Fruit fly (Drosophila melanogaster) whole organism, wandering third instar larva: Measurements from ENCODE around the gene CG32409.

Experiments
- Abd-B ChIP-seq: fragments of >200 bp; optimal IDR thresholded peaks from 2 replicates; lab custom pipeline; 2017; ENCODE audit warnings: missing biosample characterization, missing genetic modification characterization
- CG32264 ChIP-seq: fragments of 200-800 bp; sonication (Bioruptor generic); optimal IDR thresholded peaks from 2 replicates; lab custom pipeline; 2016; ENCODE audit warnings: missing biosample characterization, missing genetic modification characterization
- CG9705 ChIP-seq: fragments of 200-800 bp; sonication (Bioruptor generic); optimal IDR thresholded peaks from 2 replicates; lab custom pipeline; 2018; ENCODE audit warnings: missing biosample characterization, mild to moderate bottlenecking, missing genetic modification characterization
- CrebA ChIP-seq: fragments of 200-800 bp; sonication (Bioruptor generic); optimal IDR thresholded peaks from 2 replicates; lab custom pipeline; 2016; ENCODE audit warnings: missing biosample characterization, mild to moderate bottlenecking, missing genetic modification characterization, borderline replicate concordance
- Dfd ChIP-seq: fragments of >200 bp; optimal IDR thresholded peaks from 2 replicates; lab custom pipeline; 2017; ENCODE audit warnings: missing biosample characterization, missing genetic modification characterization
- Dif ChIP-seq: fragments of 200-275, 200-300 bp; sonication (Bioruptor generic); optimal IDR thresholded peaks from 2 replicates; lab custom pipeline; 2018; ENCODE audit warnings: missing biosample characterization, missing genetic modification characterization; ENCODE audit not compliant: partially characterized antibody
- GATAd ChIP-seq: sonication (Bioruptor generic); optimal IDR thresholded peaks from 2 replicates; lab custom pipeline; 2016; ENCODE audit warnings: missing biosample characterization, missing genetic modification characterization
- Hnf4 ChIP-seq: fragments of 200-800 bp; sonication (Bioruptor generic); optimal IDR thresholded peaks from 2 replicates; lab custom pipeline; 2016; ENCODE audit warnings: missing biosample characterization, mild to moderate bottlenecking, missing genetic modification characterization
- Hr78 ChIP-seq: fragments of >200 bp; optimal IDR thresholded peaks from 2 replicates; lab custom pipeline; 2017; ENCODE audit warnings: missing biosample characterization, missing genetic modification characterization
- Hr83 ChIP-seq: fragments of 200-300 bp; sonication (Bioruptor generic); optimal IDR thresholded peaks from 2 replicates; lab custom pipeline; 2016; ENCODE audit warnings: missing biosample characterization, mild to moderate bottlenecking, missing genetic modification characterization, moderate library complexity; ENCODE audit not compliant: poor library complexity, severe bottlenecking
- Jra ChIP-seq: sonication (Bioruptor generic); optimal IDR thresholded peaks from 2 replicates; lab custom pipeline; 2016; ENCODE audit warnings: missing biosample characterization, missing genetic modification characterization
- Myc ChIP-seq: fragments of >200 bp; optimal IDR thresholded peaks from 2 replicates; lab custom pipeline; 2017
- OdsH ChIP-seq: fragments of 200-800 bp; sonication (Bioruptor generic); optimal IDR thresholded peaks from 2 replicates; lab custom pipeline; 2016; ENCODE audit warnings: missing biosample characterization, mild to moderate bottlenecking, missing genetic modification characterization
- Rel ChIP-seq, 2 experiments: fragments of 200-800 bp; sonication (Bioruptor generic) in 1 of 2; optimal IDR thresholded peaks; 2 replicates in 1 of 2; 3 replicates in 1 of 2; lab custom pipeline; 2016 to 2019; ENCODE audit warnings: mild to moderate bottlenecking in 2 of 2, missing biosample characterization in 2 of 2, missing genetic modification characterization in 2 of 2, moderate library complexity in 1 of 2
- Sp1 ChIP-seq: fragments of 200-800 bp; sonication (Bioruptor generic); optimal IDR thresholded peaks from 3 replicates; lab custom pipeline; 2019; ENCODE audit warnings: missing biosample characterization, mild to moderate bottlenecking, missing genetic modification characterization, moderate library complexity
- Vsx2 ChIP-seq: fragments of 200-300, 225-300 bp; sonication (Bioruptor generic); optimal IDR thresholded peaks from 2 replicates; lab custom pipeline; 2018; ENCODE audit warnings: missing biosample characterization, missing genetic modification characterization; ENCODE audit not compliant: partially characterized antibody
- br ChIP-seq: fragments of 200-800 bp; sonication (Bioruptor generic); optimal IDR thresholded peaks from 2 replicates; lab custom pipeline; 2016; ENCODE audit warnings: missing biosample characterization, missing genetic modification characterization
- brk ChIP-seq: fragments of 200-800 bp; sonication (Bioruptor generic); optimal IDR thresholded peaks from 2 replicates; lab custom pipeline; 2016; ENCODE audit warnings: missing biosample characterization, mild to moderate bottlenecking, missing genetic modification characterization
- dl ChIP-seq, 2 experiments: fragments of 175-275, 200-275 bp in 1 of 2; fragments of 200-275 bp in 1 of 2; sonication (Bioruptor generic); optimal IDR thresholded peaks; lab custom pipeline; 2018; ENCODE audit warnings: mild to moderate bottlenecking in 2 of 2, missing biosample characterization in 2 of 2, missing genetic modification characterization in 2 of 2, moderate library complexity in 2 of 2; ENCODE audit not compliant: partially characterized antibody in 2 of 2, insufficient read depth in 1 of 2
- dmrt93B ChIP-seq: fragments of 200-800 bp; sonication (Bioruptor generic); optimal IDR thresholded peaks from 2 replicates; lab custom pipeline; 2018; ENCODE audit warnings: missing biosample characterization, mild to moderate bottlenecking, missing genetic modification characterization
- dsf ChIP-seq: sonication (Bioruptor generic); optimal IDR thresholded peaks from 2 replicates; lab custom pipeline; 2016; ENCODE audit warnings: missing biosample characterization, missing genetic modification characterization, borderline replicate concordance
- ey ChIP-seq: fragments of 200-800 bp; sonication (Bioruptor generic); optimal IDR thresholded peaks from 2 replicates; lab custom pipeline; 2016; ENCODE audit warnings: missing biosample characterization, missing genetic modification characterization
- fru ChIP-seq: fragments of 200-800 bp; sonication (Bioruptor generic); optimal IDR thresholded peaks from 3 replicates; lab custom pipeline; 2016; ENCODE audit warnings: missing biosample characterization, mild to moderate bottlenecking, missing genetic modification characterization
- h ChIP-seq: fragments of 200-800 bp; sonication (Bioruptor generic); optimal IDR thresholded peaks from 3 replicates; lab custom pipeline; 2016; ENCODE audit warnings: missing biosample characterization, mild to moderate bottlenecking, missing genetic modification characterization
- jim ChIP-seq: fragments of 175-275, 200-325 bp; sonication (Bioruptor generic); optimal IDR thresholded peaks from 2 replicates; lab custom pipeline; 2016; ENCODE audit warnings: missing biosample characterization, mild to moderate bottlenecking, missing genetic modification characterization
- lola ChIP-seq: fragments of >200 bp; optimal IDR thresholded peaks from 2 replicates; lab custom pipeline; 2017; ENCODE audit warnings: missing biosample characterization, missing genetic modification characterization
- pan ChIP-seq: fragments of >200 bp; optimal IDR thresholded peaks from 2 replicates; lab custom pipeline; 2017
- psq ChIP-seq: fragments of 200-800 bp; sonication (Bioruptor generic); optimal IDR thresholded peaks from 3 replicates; lab custom pipeline; 2017; ENCODE audit warnings: missing biosample characterization, mild to moderate bottlenecking, missing genetic modification characterization, moderate library complexity
- rgr ChIP-seq: fragments of 200-800 bp; sonication (Bioruptor generic); optimal IDR thresholded peaks from 3 replicates; lab custom pipeline; 2016; ENCODE audit warnings: missing biosample characterization, mild to moderate bottlenecking, missing genetic modification characterization
- sv ChIP-seq: fragments of 200-800 bp; sonication (Bioruptor generic); optimal IDR thresholded peaks from 3 replicates; lab custom pipeline; 2016; ENCODE audit warnings: missing biosample characterization, missing genetic modification characterization
- usp ChIP-seq: fragments of >200 bp; optimal IDR thresholded peaks from 2 replicates; lab custom pipeline; 2017; ENCODE audit warnings: missing biosample characterization, missing genetic modification characterization
- woc ChIP-seq: sonication (Bioruptor generic); optimal IDR thresholded peaks from 2 replicates; lab custom pipeline; 2016; ENCODE audit warnings: missing biosample characterization, mild to moderate bottlenecking, missing genetic modification characterization

CG32409 gene

DNA sequence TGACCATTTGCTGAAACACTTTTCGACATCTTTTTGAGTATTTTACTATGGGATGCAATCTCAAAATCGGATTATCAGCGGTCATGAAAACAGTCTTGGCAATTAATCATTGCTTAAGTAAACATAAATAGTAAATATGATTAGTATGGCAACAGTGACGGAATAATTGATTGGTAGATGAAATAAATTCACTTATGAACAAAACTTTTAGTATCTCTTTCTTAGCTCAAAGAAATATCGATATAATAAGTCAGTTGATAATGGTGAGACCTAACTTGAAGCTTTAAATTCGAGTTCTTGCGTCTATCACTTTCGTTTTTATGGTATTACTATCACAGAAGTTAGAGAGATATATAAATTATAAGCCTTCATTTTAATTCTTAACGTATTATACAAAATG, 28.1 kb upstream of the CG32409 start, which contains the start of gene CG5568:
CG5568 (plus strand) TSS at position 301 of the 400 bp plus-strand sequence.
- TF ChIP-seq dsf (GFP tag; lab: Kevin White, UChicago) = no peak
- no peak for TF ChIP-seq h
- no peak for TF ChIP-seq dmrt93B
- no peak for TF ChIP-seq Myc (lab: Kevin White, UChicago)
- TF ChIP-seq psq (GFP tag; lab: Kevin White, UChicago) = no peak
- TF ChIP-seq lola (GFP tag; lab: Kevin White, UChicago) = no peak
- TF ChIP-seq dl (GFP tag; optimal IDR thresholded peaks at IDR 0.05; lab: Kevin White, UChicago; ENCODE audit: insufficient read depth in 1 of 2, partially characterized antibody in 2 of 2) = no peak
- no peak for TF ChIP-seq Jra
- TF ChIP-seq Abd-B (GFP tag; lab: Kevin White, UChicago) = no peak
- no peak for TF ChIP-seq CG32264 (GFP tag; lab: Kevin White, UChicago)
- TF ChIP-seq Hr83 = no peak
- TF ChIP-seq Hr78 (GFP tag; lab: Kevin White, UChicago) = no peak
- no peak for TF ChIP-seq usp
- no peak for TF ChIP-seq woc
- TF ChIP-seq Rel (GFP tag; optimal IDR thresholded peaks at IDR 0.05; lab: Kevin White, UChicago) = no peak
- no peak for TF ChIP-seq Rel (tag; optimal IDR thresholded peaks at IDR 0.05; lab: Kevin White, UChicago)
- no peak for TF ChIP-seq sv (GFP tag; lab: Kevin White, UChicago)
- TF ChIP-seq OdsH = no peak

DNA sequence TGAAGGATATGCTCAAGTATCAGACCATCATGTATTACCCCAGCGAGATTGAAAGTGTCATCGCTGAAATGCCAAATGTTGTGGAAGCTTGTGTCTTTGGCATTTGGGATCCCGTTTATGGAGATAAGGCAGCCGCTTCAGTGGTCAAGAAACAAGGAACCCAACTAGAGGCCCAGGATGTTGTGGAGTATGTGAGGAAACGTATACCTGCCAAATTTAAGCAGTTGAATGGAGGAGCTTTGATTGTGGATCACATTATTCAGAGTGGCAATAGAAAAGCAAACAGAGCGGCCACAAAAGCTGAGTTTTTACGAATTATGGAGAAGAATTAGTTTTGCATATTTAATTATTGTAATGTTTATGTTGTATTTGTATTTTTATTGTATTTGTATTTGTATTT, 26.3 kb upstream of the CG32409 start, which contains the start of gene CG18586:
CG18586 (plus strand) TSS at position 301 of the 400 bp plus-strand sequence.
- no peak for TF ChIP-seq jim (GFP tag; lab: Kevin White, UChicago)
- no peak for TF ChIP-seq woc
- no peak for TF ChIP-seq CG9705 (GFP tag; lab: Kevin White, UChicago)
- TF ChIP-seq Myc (lab: Kevin White, UChicago) = no peak
- no peak for TF ChIP-seq Sp1 (GFP tag; lab: Kevin White, UChicago)
- TF ChIP-seq psq (GFP tag; lab: Kevin White, UChicago) = no peak
- TF ChIP-seq Dif (GFP tag; lab: Kevin White, UChicago) = no peak
- TF ChIP-seq dsf (GFP tag; lab: Kevin White, UChicago) = no peak
- TF ChIP-seq Hr83 = no peak
- TF ChIP-seq rgr (GFP tag; lab: Kevin White, UChicago) = no peak
- no peak for TF ChIP-seq usp

DNA sequence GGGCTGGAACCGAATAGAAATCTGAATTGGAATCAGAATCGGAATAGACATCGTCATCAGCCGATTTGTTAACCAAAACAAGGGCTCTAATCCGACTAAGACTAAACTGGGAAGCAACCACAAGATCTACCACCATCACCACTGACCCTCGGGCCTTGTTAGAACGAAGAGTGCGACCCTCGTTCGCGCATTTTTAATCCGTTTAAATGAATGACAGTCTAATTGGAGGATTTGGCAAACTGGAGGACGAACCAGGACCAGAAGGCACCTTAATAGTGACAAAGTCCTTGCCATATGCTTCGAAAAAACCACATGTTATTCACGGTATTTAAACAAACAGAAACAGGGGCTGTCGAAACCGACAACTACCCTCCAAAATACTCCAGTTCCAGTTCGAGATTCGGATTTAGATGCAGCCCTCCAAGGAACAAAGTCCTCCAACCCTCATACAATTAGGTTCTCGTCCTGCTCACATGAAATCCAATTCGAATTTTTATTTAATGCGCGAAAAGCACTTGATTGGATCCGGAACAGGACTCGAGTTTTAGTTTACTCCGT, 20.5 kb upstream of the CG32409 start:
- no peak for TF ChIP-seq GATAd (GFP tag; lab: Kevin White, UChicago)
- no peak for TF ChIP-seq Myc (lab: Kevin White, UChicago)
- no peak for TF ChIP-seq dl (GFP tag; optimal IDR thresholded peaks at IDR 0.05; lab: Kevin White, UChicago; ENCODE audit: insufficient read depth in 1 of 2, partially characterized antibody in 2 of 2)
- no peak for TF ChIP-seq jim (GFP tag; lab: Kevin White, UChicago)

- TF ChIP-seq Vsx2 (no peak), Hnf4 (GFP tag; lab: Kevin White, UChicago) (no peak), ey (peak; percentile 45), sv (GFP tag; lab: Kevin White, UChicago) (peak; percentile 35), CrebA (GFP tag; lab: Kevin White, UChicago) (no peak), woc (peak; percentile 40), rgr (GFP tag; lab: Kevin White, UChicago) (peak; percentile 31), OdsH (peak; percentile 47), Sp1 (GFP tag; lab: Kevin White, UChicago) (no peak), h (peak; percentile 37), fru (GFP tag; lab: Kevin White, UChicago) (peak; percentile 22)
These were observed 17.8 kb upstream of the CG32409 start for dm6 chr3L:5881310-5882208.

DNA sequence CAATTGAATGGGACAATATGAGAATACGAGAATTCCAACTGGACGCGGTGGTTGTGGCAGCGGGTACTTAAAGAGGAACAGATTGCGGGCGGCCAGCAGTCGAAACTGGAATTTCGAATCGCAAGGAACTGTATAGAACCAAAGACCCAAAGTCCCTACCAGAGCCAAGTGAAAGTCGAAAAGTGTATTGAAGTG, 17.2 kb upstream of the CG32409 start, which contains the start of gene CG13287:
CG13287 (plus strand) TSS at position 96 of the 195 bp plus-strand sequence.
- no peak for TF ChIP-seq pan
- no peak for TF ChIP-seq br
- no peak for TF ChIP-seq brk (GFP tag; lab: Kevin White, UChicago)
- no peak for TF ChIP-seq Abd-B (GFP tag; lab: Kevin White, UChicago)
- no peak for TF ChIP-seq jim (GFP tag; lab: Kevin White, UChicago)
- no peak for TF ChIP-seq Sp1 (GFP tag; lab: Kevin White, UChicago)
- TF ChIP-seq dl (GFP tag; optimal IDR thresholded peaks at IDR 0.05; lab: Kevin White, UChicago; ENCODE audit: insufficient read depth in 1 of 2, partially characterized antibody in 2 of 2) = no peak
- no peak for TF ChIP-seq CrebA (GFP tag; lab: Kevin White, UChicago)
- TF ChIP-seq Dfd (GFP tag; lab: Kevin White, UChicago) = no peak
- TF ChIP-seq Hr83 = no peak
- TF ChIP-seq Jra = no peak
- TF ChIP-seq woc = no peak
- TF ChIP-seq dmrt93B = no peak
